Fruit fly (Drosophila melanogaster): ENCODE measurements around the gene Sbds.

DNA sequence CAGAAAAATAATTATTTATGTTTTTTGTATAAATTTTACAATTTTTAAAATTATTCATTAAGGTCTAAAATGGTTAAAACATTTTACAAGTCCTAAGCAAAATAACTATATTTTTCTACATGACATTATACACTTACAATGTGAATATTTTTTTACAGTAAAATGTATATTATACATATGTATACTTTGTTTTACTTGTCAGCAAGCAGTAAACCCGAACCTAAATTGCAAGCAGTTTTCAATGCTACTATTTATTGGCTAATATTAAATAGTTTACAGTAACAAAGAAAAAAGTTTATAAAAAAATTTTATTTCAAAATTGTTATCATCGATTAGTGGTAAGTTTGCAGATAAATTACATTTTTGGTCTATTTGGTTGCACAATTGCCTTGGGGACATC is 11.1 kb downstream of the Sbds start:
- TF ChIP-seq CG10631 (GFP tag; optimal IDR thresholded peaks at IDR 0.05) (no peak), Gug (GFP tag; IDR thresholded peaks at IDR 0.05) (no peak), net (GFP tag; optimal IDR thresholded peaks at IDR 0.05) (no peak), Hr39 (GFP tag; optimal IDR thresholded peaks at IDR 0.05) (no peak)
